Fruit fly (Drosophila melanogaster) whole organism, embryonic: ENCODE results near the gene Hsp110.

Experiments
- B-H2 ChIP-seq: fragments of 200-800 bp; sonication (Bioruptor generic); optimal IDR thresholded peaks from 2 replicates; lab custom pipeline; 2018; ENCODE audit warnings: missing biosample characterization, mild to moderate bottlenecking, missing genetic modification characterization
- CG10959 ChIP-seq: fragments of 200-800 bp; sonication (Bioruptor generic); IDR thresholded peaks from 2 replicates; pipeline ENCODE4 v1.3.6; 2022; ENCODE audit warnings: missing biosample characterization, missing genetic modification characterization
- CG11398 ChIP-seq: fragments of 200-800 bp; sonication (Bioruptor generic); optimal IDR thresholded peaks from 2 replicates; lab custom pipeline; 2016; ENCODE audit warnings: missing biosample characterization, missing genetic modification characterization
- CG11696 ChIP-seq: fragments of 200-800 bp; sonication (Bioruptor generic); IDR thresholded peaks from 2 replicates; pipeline ENCODE4 v1.3.6; 2022; ENCODE audit warnings: missing biosample characterization, missing genetic modification characterization
- CG11723 ChIP-seq: fragments of 200-800 bp; sonication (Bioruptor generic); optimal IDR thresholded peaks from 2 replicates; lab custom pipeline; 2017; ENCODE audit warnings: missing biosample characterization, mild to moderate bottlenecking, missing genetic modification characterization
- CG12236 ChIP-seq: fragments of 200-800 bp; sonication (Bioruptor generic); optimal IDR thresholded peaks from 2 replicates; lab custom pipeline; 2016; ENCODE audit warnings: missing biosample characterization, missing genetic modification characterization
- CG1529 ChIP-seq: fragments of 200-800 bp; sonication (Bioruptor generic); optimal IDR thresholded peaks from 3 replicates; lab custom pipeline; 2018; ENCODE audit warnings: missing biosample characterization, missing genetic modification characterization
- CG16779 ChIP-seq: fragments of 200-800 bp; sonication (Bioruptor generic); IDR thresholded peaks from 2 replicates; pipeline ENCODE4 v1.3.6; 2022; ENCODE audit warnings: missing biosample characterization, missing genetic modification characterization
- CG17568 ChIP-seq: fragments of 200-800 bp; sonication (Bioruptor generic); optimal IDR thresholded peaks from 2 replicates; lab custom pipeline; 2018; ENCODE audit warnings: missing biosample characterization, mild to moderate bottlenecking, missing genetic modification characterization, moderate library complexity
- CG18619 ChIP-seq: fragments of 200-800 bp; sonication (Bioruptor generic); optimal IDR thresholded peaks from 3 replicates; lab custom pipeline; 2017; ENCODE audit warnings: missing biosample characterization, mild to moderate bottlenecking, missing genetic modification characterization
- CG2889 ChIP-seq: fragments of 200-800 bp; sonication (Bioruptor generic); IDR thresholded peaks from 3 replicates; pipeline ENCODE4 v1.3.6; 2022; ENCODE audit warnings: missing biosample characterization, missing genetic modification characterization
- CG32532 ChIP-seq: fragments of 200-800 bp; sonication (Bioruptor generic); IDR thresholded peaks from 2 replicates; pipeline ENCODE4 v1.3.6; 2022; ENCODE audit warnings: missing biosample characterization, missing genetic modification characterization
- CG3407 ChIP-seq: fragments of 200-800 bp; sonication (Bioruptor generic); optimal IDR thresholded peaks from 2 replicates; lab custom pipeline; 2018; ENCODE audit warnings: missing biosample characterization, mild to moderate bottlenecking, missing genetic modification characterization
- CG6683 ChIP-seq: fragments of 200-800 bp; sonication (Bioruptor generic); optimal IDR thresholded peaks from 2 replicates; lab custom pipeline; 2017; ENCODE audit warnings: missing biosample characterization, mild to moderate bottlenecking, missing genetic modification characterization, missing genetic modification reagents
- CG6813 ChIP-seq: fragments of 200-800 bp; sonication (Bioruptor generic); optimal IDR thresholded peaks from 2 replicates; lab custom pipeline; 2017; ENCODE audit warnings: missing biosample characterization, missing genetic modification characterization, mild to moderate bottlenecking, moderate library complexity, missing genetic modification reagents
- CG7963 ChIP-seq: fragments of 200-800 bp; sonication (Bioruptor generic); IDR thresholded peaks from 3 replicates; pipeline ENCODE4 v1.3.6; 2022; ENCODE audit warnings: missing biosample characterization, missing genetic modification characterization; ENCODE audit not compliant: partially characterized antibody
- CG8765 ChIP-seq: fragments of 200-800 bp; sonication (Bioruptor generic); IDR thresholded peaks from 2 replicates; pipeline ENCODE4 v1.3.6; 2022; ENCODE audit warnings: missing biosample characterization, missing genetic modification characterization
- CG9215 ChIP-seq: fragments of 200-800 bp; sonication (Bioruptor generic); IDR thresholded peaks from 2 replicates; pipeline ENCODE4 v1.3.6; 2022; ENCODE audit warnings: missing biosample characterization, missing genetic modification characterization
- Chrac-16 ChIP-seq: fragments of 200-800 bp; sonication (Bioruptor generic); optimal IDR thresholded peaks from 3 replicates; lab custom pipeline; 2016; ENCODE audit warnings: missing biosample characterization, missing genetic modification characterization
- D19A ChIP-seq: fragments of 200-800 bp; optimal IDR thresholded peaks from 3 replicates; lab custom pipeline; 2019; ENCODE audit warnings: missing biosample characterization, mild to moderate bottlenecking, missing genetic modification characterization, moderate library complexity
- Dad ChIP-seq: fragments of 200-800 bp; sonication (Bioruptor generic); optimal IDR thresholded peaks from 3 replicates; lab custom pipeline; 2016; ENCODE audit warnings: missing biosample characterization, missing genetic modification characterization
- Dref ChIP-seq: fragments of 200-800 bp; sonication (Bioruptor generic); IDR thresholded peaks from 2 replicates; pipeline ENCODE4 v1.3.6; 2022; ENCODE audit warnings: missing biosample characterization, missing genetic modification characterization
- Hmx ChIP-seq: fragments of 200-800 bp; sonication (Bioruptor generic); optimal IDR thresholded peaks from 2 replicates; lab custom pipeline; 2016; ENCODE audit warnings: missing biosample characterization, missing genetic modification characterization
- NK7.1 ChIP-seq: fragments of 200-800 bp; sonication (Bioruptor generic); optimal IDR thresholded peaks from 3 replicates; lab custom pipeline; 2016; ENCODE audit warnings: missing biosample characterization, missing genetic modification characterization
- Sin3A ChIP-seq: fragments of >200 bp; optimal IDR thresholded peaks from 2 replicates; lab custom pipeline; 2018
- Sox102F ChIP-seq: fragments of 200-800 bp; sonication (Bioruptor generic); optimal IDR thresholded peaks from 2 replicates; lab custom pipeline; 2018; ENCODE audit warnings: missing biosample characterization, mild to moderate bottlenecking, missing genetic modification characterization, moderate library complexity
- Tbp ChIP-seq: fragments of >200 bp; optimal IDR thresholded peaks from 2 replicates; lab custom pipeline; 2018; ENCODE audit warnings: missing biosample characterization, missing genetic modification characterization
- ab ChIP-seq: fragments of 200-800 bp; sonication (Bioruptor generic); optimal IDR thresholded peaks from 2 replicates; lab custom pipeline; 2016; ENCODE audit warnings: missing biosample characterization, missing genetic modification characterization
- aop ChIP-seq: fragments of 200-800 bp; sonication (Bioruptor generic); IDR thresholded peaks from 2 replicates; pipeline ENCODE4 v1.3.6; 2022; ENCODE audit warnings: missing biosample characterization, missing genetic modification characterization
- bbx ChIP-seq: fragments of 200-800 bp; sonication (Bioruptor generic); IDR thresholded peaks from 2 replicates; pipeline ENCODE4 v1.3.6; 2022; ENCODE audit warnings: missing biosample characterization, missing genetic modification characterization; ENCODE audit not compliant: partially characterized antibody
- bcd ChIP-seq: fragments of 200-800 bp; sonication (Bioruptor generic); optimal IDR thresholded peaks from 2 replicates; lab custom pipeline; 2017; ENCODE audit warnings: missing biosample characterization, mild to moderate bottlenecking, missing genetic modification characterization
- bsh ChIP-seq, 2 experiments: fragments of 200-800 bp; sonication (Bioruptor generic); optimal IDR thresholded peaks; 2 replicates each; lab custom pipeline; 2017 to 2018; ENCODE audit warnings: mild to moderate bottlenecking in 2 of 2, missing biosample characterization in 2 of 2, missing genetic modification characterization in 2 of 2, moderate library complexity in 1 of 2
- cas ChIP-seq: fragments of 200-800 bp; sonication (Bioruptor generic); IDR thresholded peaks from 2 replicates; pipeline ENCODE4 v1.3.6; 2022; ENCODE audit warnings: missing biosample characterization, missing genetic modification characterization
- chm ChIP-seq: fragments of 200-800 bp; sonication (Bioruptor generic); IDR thresholded peaks from 2 replicates; pipeline ENCODE4 v1.3.6; 2022; ENCODE audit warnings: missing biosample characterization, missing genetic modification characterization
- chn ChIP-seq: fragments of 200-800 bp; sonication (Bioruptor generic); optimal IDR thresholded peaks from 2 replicates; lab custom pipeline; 2016; ENCODE audit warnings: missing biosample characterization, missing genetic modification characterization
- crc ChIP-seq: fragments of 200-800 bp; sonication (Bioruptor generic); optimal IDR thresholded peaks from 2 replicates; lab custom pipeline; 2016; ENCODE audit warnings: missing biosample characterization, missing genetic modification characterization
- grau ChIP-seq: fragments of 200-800 bp; optimal IDR thresholded peaks from 3 replicates; lab custom pipeline; 2019; ENCODE audit warnings: missing biosample characterization, mild to moderate bottlenecking, missing genetic modification characterization, moderate library complexity
- kah ChIP-seq: fragments of 200-800 bp; sonication (Bioruptor generic); optimal IDR thresholded peaks from 2 replicates; lab custom pipeline; 2018; ENCODE audit warnings: missing biosample characterization, mild to moderate bottlenecking, missing genetic modification characterization
- kay ChIP-seq: fragments of 200-800 bp; sonication (Bioruptor generic); optimal IDR thresholded peaks from 2 replicates; lab custom pipeline; 2016; ENCODE audit warnings: missing biosample characterization, missing genetic modification characterization
- lmd ChIP-seq: fragments of 200-800 bp; sonication (Bioruptor generic); IDR thresholded peaks from 2 replicates; pipeline ENCODE4 v1.3.6; 2022; ENCODE audit warnings: missing biosample characterization, missing genetic modification characterization
- mld ChIP-seq: fragments of 200-800 bp; sonication (Bioruptor generic); IDR thresholded peaks from 3 replicates; pipeline ENCODE4 v1.3.6; 2022; ENCODE audit warnings: missing biosample characterization, missing genetic modification characterization; ENCODE audit not compliant: partially characterized antibody
- nerfin-1 ChIP-seq: fragments of 200-800 bp; sonication (Bioruptor generic); optimal IDR thresholded peaks from 3 replicates; lab custom pipeline; 2019; ENCODE audit warnings: missing biosample characterization, mild to moderate bottlenecking, missing genetic modification characterization, moderate library complexity
- nmo ChIP-seq: fragments of 200-800 bp; sonication (Bioruptor generic); optimal IDR thresholded peaks from 2 replicates; lab custom pipeline; 2018; ENCODE audit warnings: missing biosample characterization, mild to moderate bottlenecking, missing genetic modification characterization, moderate library complexity
- onecut ChIP-seq: fragments of 200-800 bp; sonication (Bioruptor generic); IDR thresholded peaks from 2 replicates; pipeline ENCODE4 v1.3.6; 2022; ENCODE audit warnings: missing biosample characterization, missing genetic modification characterization
- pan ChIP-seq, 4 experiments: fragments of >200 bp in 3 of 4; fragments of 200-800 bp in 1 of 4; sonication (Bioruptor generic) in 1 of 4; optimal IDR thresholded peaks in 3 of 4; IDR thresholded peaks in 1 of 4; 2 replicates each; pipeline versions ENCODE4 v1.3.6 to Lab custom; 2017 to 2022; ENCODE audit warnings: missing biosample characterization in 2 of 4, missing genetic modification characterization in 2 of 4, mixed read lengths in 1 of 4
- pho ChIP-seq: fragments of 200-800 bp; sonication (Bioruptor generic); optimal IDR thresholded peaks from 2 replicates; lab custom pipeline; 2016; ENCODE audit warnings: missing biosample characterization, missing genetic modification characterization
- phol ChIP-seq: fragments of 200-800 bp; sonication (Bioruptor generic); optimal IDR thresholded peaks from 3 replicates; lab custom pipeline; 2018; ENCODE audit warnings: missing biosample characterization, mild to moderate bottlenecking, missing genetic modification characterization, moderate library complexity
- schlank ChIP-seq: fragments of 200-800 bp; sonication (Bioruptor generic); optimal IDR thresholded peaks from 2 replicates; lab custom pipeline; 2018; ENCODE audit warnings: missing biosample characterization, mild to moderate bottlenecking, missing genetic modification characterization
- sisA ChIP-seq: fragments of 200-800 bp; sonication (Bioruptor generic); IDR thresholded peaks from 2 replicates; pipeline ENCODE4 v1.3.6; 2022; ENCODE audit warnings: missing biosample characterization, missing genetic modification characterization
- tna ChIP-seq: fragments of 200-800 bp; sonication (Bioruptor generic); IDR thresholded peaks from 2 replicates; pipeline ENCODE4 v1.3.6; 2022; ENCODE audit warnings: missing biosample characterization, missing genetic modification characterization; ENCODE audit not compliant: partially characterized antibody

The Hsp110 gene

DNA sequence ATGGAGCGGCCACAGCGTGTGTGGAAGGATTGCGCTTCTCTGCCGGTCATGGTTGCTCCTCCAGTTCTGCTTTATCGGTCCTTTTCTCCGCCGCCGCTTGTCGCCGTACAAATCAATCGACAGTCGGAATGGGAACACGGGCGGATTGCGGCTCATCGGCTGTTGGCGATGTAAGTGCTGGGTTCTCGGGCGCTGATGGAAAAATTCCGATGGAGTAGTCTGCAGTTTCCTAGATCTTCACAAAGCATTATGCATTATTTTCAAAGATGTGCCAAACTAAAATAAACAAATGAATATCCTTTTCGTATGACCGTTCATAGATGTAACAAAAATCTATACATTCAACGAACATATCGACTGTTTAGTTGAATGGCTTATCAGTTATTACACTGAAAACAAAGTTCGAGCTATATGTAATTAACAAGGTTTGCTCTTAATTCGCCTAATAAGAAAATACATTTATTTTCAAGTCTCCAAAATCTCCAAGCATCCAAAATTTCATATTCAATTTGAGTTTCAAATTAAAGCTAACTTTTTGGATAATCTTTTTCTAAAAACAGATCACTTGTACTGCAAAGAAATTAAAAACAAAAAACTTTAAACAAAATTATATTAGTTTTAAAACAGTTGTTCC, 12.9 kb downstream of the Hsp110 start, which contains the start of gene Neurl4 (continued):
- TF ChIP-seq sisA (GFP tag; lab: Robert Waterston, UW) (peak; percentile 62), mld (no peak), crc (GFP tag; lab: Kevin White, UChicago) (peak; percentile 54), CG12236 (no peak), Sin3A (lab: Kevin White, UChicago) (no peak), bsh (GFP tag; optimal IDR thresholded peaks at IDR 0.05; lab: Kevin White, UChicago) (peak in 1 of 2 experiments; percentile 83), chm (GFP tag; lab: Robert Waterston, UW) (peak; percentile 81), CG16779 (GFP tag; lab: Robert Waterston, UW) (no peak), lmd (peak; percentile 70), bcd (no peak), grau (tag; lab: Kevin White, UChicago) (peak; percentile 82), CG18619 (GFP tag; lab: Kevin White, UChicago) (peak; percentile 66), CG11398 (GFP tag; lab: Kevin White, UChicago) (peak; percentile 61), B-H2 (GFP tag; lab: Kevin White, UChicago) (no peak), CG8765 (GFP tag; lab: Robert Waterston, UW) (no peak), Hmx (GFP tag; lab: Kevin White, UChicago) (peak; percentile 14), Tbp (no peak), onecut (GFP tag; lab: Robert Waterston, UW) (peak; percentile 54), cas (GFP tag; lab: Robert Waterston, UW) (no peak), CG17568 (no peak), CG32532 (GFP tag; lab: Robert Waterston, UW) (peak; percentile 57; the same call in 1 of the 2 replicates), CG6683 (GFP tag; lab: Kevin White, UChicago) (no peak), Dref (GFP tag; lab: Robert Waterston, UW) (no peak; the same call in 1 of the 2 replicates), Dad (GFP tag; lab: Kevin White, UChicago) (peak; percentile 27), Chrac-16 (peak; percentile 68), CG7963 (no peak), chn (GFP tag; lab: Kevin White, UChicago) (no peak), CG11696 (GFP tag; lab: Robert Waterston, UW) (peak; percentile 38; the same call in 1 of the 2 replicates), CG2889 (GFP tag; lab: Robert Waterston, UW) (peak; percentile 64; the same call in 2 of the 3 replicates), D19A (tag; lab: Kevin White, UChicago) (no peak), bbx (GFP tag; lab: Robert Waterston, UW) (no peak), Sox102F (GFP tag; lab: Kevin White, UChicago) (no peak), CG6813 (GFP tag; lab: Kevin White, UChicago) (peak; percentile 47), pho (GFP tag; lab: Kevin White, UChicago) (peak; percentile 40), CG3407 (GFP tag; lab: Kevin White, UChicago) (peak; percentile 8), kay (GFP tag; lab: Kevin White, UChicago) (peak; percentile 2), phol (tag; lab: Kevin White, UChicago) (peak; percentile 87), tna (no peak), CG1529 (GFP tag; lab: Kevin White, UChicago) (no peak), CG11723 (GFP tag; lab: Kevin White, UChicago) (no peak), CG9215 (GFP tag; lab: Robert Waterston, UW) (no peak; the same call in 1 of the 2 replicates), schlank (no peak), CG10959 (GFP tag; lab: Robert Waterston, UW) (peak; percentile 14; the same call in 1 of the 2 replicates), kah (GFP tag; lab: Kevin White, UChicago) (peak; percentile 31), NK7.1 (GFP tag; lab: Kevin White, UChicago) (no peak), pan (optimal IDR thresholded peaks at IDR 0.05; lab: Kevin White, UChicago) (no peak), pan (GFP tag; optimal IDR thresholded peaks at IDR 0.05 in 1 of 2, IDR thresholded peaks at IDR 0.05 in 1 of 2) (peak in 1 of 2 experiments; percentile 63), ab (GFP tag; lab: Kevin White, UChicago) (no peak), nmo (GFP tag; lab: Kevin White, UChicago) (peak; percentile 86), aop (GFP tag; lab: Robert Waterston, UW) (no peak), nerfin-1 (tag; lab: Kevin White, UChicago) (peak; percentile 75)
